Worm (Caenorhabditis elegans): ENCODE results near the gene irld-15.

DNA sequence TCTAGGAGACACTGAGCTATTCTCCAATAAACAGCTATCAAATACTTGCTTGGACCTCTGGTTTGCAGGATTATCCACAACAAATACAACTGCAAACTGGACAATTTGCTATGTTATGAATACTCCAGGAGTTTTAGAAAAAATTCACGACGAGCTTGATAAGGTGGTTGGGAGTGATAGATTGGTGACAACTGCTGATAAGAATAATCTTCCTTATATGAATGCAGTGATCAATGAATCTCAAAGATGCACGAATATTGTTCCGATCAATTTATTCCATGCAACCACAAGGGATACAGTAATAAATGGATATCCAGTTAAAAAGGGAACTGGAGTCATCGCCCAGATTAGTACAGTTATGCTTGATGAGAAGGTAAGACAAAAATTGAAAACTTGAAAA lies 51.9 kb downstream of the irld-15 start:
- TF ChIP-seq mdl-1 (tag; optimal IDR thresholded peaks at IDR 0.05) (no peak), R02D3.7 (tag; optimal IDR thresholded peaks at IDR 0.05) (no peak), ceh-28 (tag; optimal IDR thresholded peaks at IDR 0.05) (no peak), ceh-9 (tag; optimal IDR thresholded peaks at IDR 0.05) (no peak), nhr-11 (tag; optimal IDR thresholded peaks at IDR 0.05) (no peak), nhr-12 (tag; optimal IDR thresholded peaks at IDR 0.05) (no peak), fos-1 (tag; optimal IDR thresholded peaks at IDR 0.05) (no peak), ZK546.5 (tag; optimal IDR thresholded peaks at IDR 0.05) (no peak), egl-27 (tag; optimal IDR thresholded peaks at IDR 0.05) (no peak), nhr-43 (tag; optimal IDR thresholded peaks at IDR 0.05; ENCODE audit: poor library complexity, severe bottlenecking) (no peak), fkh-2 (tag; optimal IDR thresholded peaks at IDR 0.05) (no peak), zag-1 (tag; optimal IDR thresholded peaks at IDR 0.05) (no peak), skn-1 (tag; optimal IDR thresholded peaks at IDR 0.05) (no peak)
